Worm (Caenorhabditis elegans): ENCODE data around the gene T21D12.7.

DNA sequence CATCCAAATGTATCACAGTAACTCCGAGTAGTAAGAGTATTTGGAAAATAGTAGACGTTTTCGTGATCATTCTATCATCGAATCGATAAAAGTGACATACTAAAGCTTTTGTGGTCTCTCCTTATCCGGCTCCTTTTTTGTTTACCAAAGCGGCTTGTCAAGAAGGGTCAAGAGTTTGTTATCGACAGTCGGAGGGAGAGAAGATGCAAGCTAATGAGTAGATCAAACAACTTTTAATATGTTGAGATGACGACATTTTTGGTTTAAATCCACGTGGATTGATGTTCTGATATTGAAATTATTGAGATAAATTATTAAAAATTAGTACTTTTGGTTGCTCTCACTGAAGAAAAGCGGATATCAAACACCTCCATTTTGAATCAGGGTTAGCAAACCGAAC, at the start of gene T21D12.7:
- TF ChIP-seq nhr-11 (tag; optimal IDR thresholded peaks at IDR 0.05), result no peak
- TF ChIP-seq ztf-4 (tag; optimal IDR thresholded peaks at IDR 0.05), result no peak
- TF ChIP-seq ama-1 (optimal IDR thresholded peaks at IDR 0.05), result no peak
- TF ChIP-seq lsy-2 (tag; optimal IDR thresholded peaks at IDR 0.05), result no peak
- no peak for TF ChIP-seq unc-62 (GFP tag; optimal IDR thresholded peaks at IDR 0.05)
- no peak for TF ChIP-seq snpc-4 (tag; optimal IDR thresholded peaks at IDR 0.05)
- no peak for TF ChIP-seq mdl-1 (tag; optimal IDR thresholded peaks at IDR 0.05)
- no peak for TF ChIP-seq fos-1 (tag; optimal IDR thresholded peaks at IDR 0.05)

Data from whole organism, L1 larva.